Fruit fly (Drosophila melanogaster): ENCODE data around the gene CG12713.

CG12713 gene

DNA sequence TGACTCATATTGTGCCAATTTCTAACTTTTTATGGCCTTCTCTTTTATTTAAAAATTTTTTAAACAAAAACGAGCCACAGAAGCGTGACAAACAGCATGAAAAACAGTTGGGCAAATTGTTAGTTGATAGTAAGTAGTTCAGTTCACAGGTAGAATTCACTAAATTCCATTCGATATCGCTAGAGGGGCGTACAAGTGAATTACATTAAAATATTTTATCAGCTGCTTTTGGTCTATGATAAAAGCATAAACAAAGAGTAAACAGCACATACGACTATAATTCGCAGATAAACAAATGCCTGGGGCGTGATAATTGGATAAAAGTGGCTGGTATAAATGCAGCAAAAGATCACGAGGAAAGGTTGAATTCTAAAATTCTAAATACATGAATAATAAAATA is 18.3 kb upstream of the CG12713 start (continued):
- TF ChIP-seq CG2889 (GFP tag; IDR thresholded peaks at IDR 0.05) = no peak
- no peak for TF ChIP-seq onecut (GFP tag; IDR thresholded peaks at IDR 0.05)
- peak; percentile 79 for TF ChIP-seq lab (GFP tag; optimal IDR thresholded peaks at IDR 0.05)
- no peak for TF ChIP-seq CG7271 (tag; optimal IDR thresholded peaks at IDR 0.05)
- no peak for TF ChIP-seq ro (GFP tag; IDR thresholded peaks at IDR 0.05)
- TF ChIP-seq fd96Cb (tag; optimal IDR thresholded peaks at IDR 0.05) = no peak
- TF ChIP-seq Lhr (GFP tag; optimal IDR thresholded peaks at IDR 0.05) = no peak
- TF ChIP-seq CG34376 (GFP tag; optimal IDR thresholded peaks at IDR 0.05) = peak; percentile 76
- no peak for TF ChIP-seq pho (GFP tag; optimal IDR thresholded peaks at IDR 0.05)
- TF ChIP-seq stwl (tag; optimal IDR thresholded peaks at IDR 0.05) = no peak
- TF ChIP-seq run (tag; optimal IDR thresholded peaks at IDR 0.05) = no peak
- TF ChIP-seq CG18011 (GFP tag; optimal IDR thresholded peaks at IDR 0.05) = no peak
- no peak for TF ChIP-seq B-H1 (GFP tag; IDR thresholded peaks at IDR 0.05)
- no peak for TF ChIP-seq slp2 (GFP tag; optimal IDR thresholded peaks at IDR 0.05)
- no peak for TF ChIP-seq crp (GFP tag; optimal IDR thresholded peaks at IDR 0.05)
- TF ChIP-seq chm (GFP tag; IDR thresholded peaks at IDR 0.05) = no peak
- no peak for TF ChIP-seq Ssrp (tag; optimal IDR thresholded peaks at IDR 0.05)
- peak; percentile 48 for TF ChIP-seq CG15011 (GFP tag; optimal IDR thresholded peaks at IDR 0.05)
- TF ChIP-seq Usf (GFP tag; optimal IDR thresholded peaks at IDR 0.05) = no peak
- no peak for TF ChIP-seq H15 (GFP tag; IDR thresholded peaks at IDR 0.05)
- TF ChIP-seq ac (GFP tag; optimal IDR thresholded peaks at IDR 0.05) = no peak
- TF ChIP-seq CG31365 (tag; optimal IDR thresholded peaks at IDR 0.05) = peak; percentile 20
- TF ChIP-seq sqz (GFP tag; optimal IDR thresholded peaks at IDR 0.05) = no peak
- TF ChIP-seq sr (GFP tag; IDR thresholded peaks at IDR 0.05) = no peak
- TF ChIP-seq fu2 (GFP tag; optimal IDR thresholded peaks at IDR 0.05) = no peak
- no peak for TF ChIP-seq jing (GFP tag; optimal IDR thresholded peaks at IDR 0.05)
- TF ChIP-seq emc (GFP tag; optimal IDR thresholded peaks at IDR 0.05) = no peak
- peak; percentile 23 for TF ChIP-seq Nf-YC (tag; optimal IDR thresholded peaks at IDR 0.05)
- no peak for TF ChIP-seq disco-r (GFP tag; optimal IDR thresholded peaks at IDR 0.05)
- peak; percentile 66 for TF ChIP-seq caup (GFP tag; optimal IDR thresholded peaks at IDR 0.05; ENCODE audit: severe bottlenecking)
- no peak for TF ChIP-seq CG42726 (GFP tag; IDR thresholded peaks at IDR 0.05; ENCODE audit: partially characterized antibody)
- TF ChIP-seq Stat92E (GFP tag; optimal IDR thresholded peaks at IDR 0.05) = no peak
- TF ChIP-seq eyg (GFP tag; optimal IDR thresholded peaks at IDR 0.05) = no peak
- TF ChIP-seq CG17359 (tag; optimal IDR thresholded peaks at IDR 0.05) = no peak
- TF ChIP-seq abd-A (tag; optimal IDR thresholded peaks at IDR 0.05) = no peak
- no peak for TF ChIP-seq CG3995 (GFP tag; optimal IDR thresholded peaks at IDR 0.05)
- TF ChIP-seq vfl (GFP tag; optimal IDR thresholded peaks at IDR 0.05) = no peak
- TF ChIP-seq gt (GFP tag; IDR thresholded peaks at IDR 0.05) = no peak
- TF ChIP-seq NC2β (GFP tag; optimal IDR thresholded peaks at IDR 0.05) = no peak
- no peak for TF ChIP-seq fd102C (GFP tag; optimal IDR thresholded peaks at IDR 0.05)
- no peak for TF ChIP-seq dati (GFP tag; IDR thresholded peaks at IDR 0.05)
- TF ChIP-seq Hmr (GFP tag; optimal IDR thresholded peaks at IDR 0.05) = peak; percentile 66
- no peak for TF ChIP-seq pum (GFP tag; optimal IDR thresholded peaks at IDR 0.05)
- TF ChIP-seq TFAM (GFP tag; optimal IDR thresholded peaks at IDR 0.05) = no peak
- no peak for TF ChIP-seq sima (GFP tag; optimal IDR thresholded peaks at IDR 0.05)
- TF ChIP-seq CG9727 (GFP tag; optimal IDR thresholded peaks at IDR 0.05) = no peak
- no peak for TF ChIP-seq pita (GFP tag; optimal IDR thresholded peaks at IDR 0.05)
- peak; percentile 64 for TF ChIP-seq CG2678 (tag; optimal IDR thresholded peaks at IDR 0.05)
- TF ChIP-seq sug (tag; optimal IDR thresholded peaks at IDR 0.05) = peak; percentile 45
- TF ChIP-seq CG12236 (GFP tag; optimal IDR thresholded peaks at IDR 0.05) = no peak
- no peak for TF ChIP-seq row (GFP tag; IDR thresholded peaks at IDR 0.05)

All from whole organism, embryonic.